Fruit fly (Drosophila melanogaster): Measurements from ENCODE around the gene fzr.

Gene fzr

DNA sequence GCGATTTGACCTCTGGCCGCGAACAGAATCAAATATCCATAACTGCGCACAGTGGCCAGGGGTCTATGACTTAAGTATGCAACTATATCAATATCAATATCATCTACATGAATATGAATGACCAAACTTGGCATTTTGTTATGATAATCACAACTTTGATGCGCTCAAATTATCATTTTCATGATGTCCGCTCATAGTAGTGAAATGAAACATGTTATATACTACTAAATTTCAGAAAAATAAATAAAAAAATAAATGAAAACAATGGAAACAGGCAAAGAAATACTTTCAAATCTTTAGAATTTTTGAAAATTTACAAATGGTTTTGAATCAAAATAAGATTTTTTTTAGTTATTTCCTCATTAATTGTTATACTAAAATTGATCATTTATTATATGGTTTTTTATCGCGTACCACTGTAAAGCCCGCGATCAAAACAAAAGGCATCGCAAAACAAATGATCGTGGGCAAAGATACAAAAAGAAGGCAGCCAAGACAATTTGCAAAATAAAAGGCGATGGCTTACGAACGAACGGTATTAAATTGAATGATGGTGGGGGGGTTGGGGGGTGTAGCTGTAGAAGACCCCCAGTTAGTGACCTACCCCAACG, 18.6 kb downstream of the fzr start:
- TF ChIP-seq pan (optimal IDR thresholded peaks at IDR 0.05): no peak
- TF ChIP-seq EcR (GFP tag; optimal IDR thresholded peaks at IDR 0.05): no peak
- TF ChIP-seq Dll (optimal IDR thresholded peaks at IDR 0.05): no peak
- no peak for TF ChIP-seq usp (GFP tag; optimal IDR thresholded peaks at IDR 0.05)
- no peak for TF ChIP-seq CG8478 (optimal IDR thresholded peaks at IDR 0.05)
- no peak for TF ChIP-seq psq (optimal IDR thresholded peaks at IDR 0.05)

DNA sequence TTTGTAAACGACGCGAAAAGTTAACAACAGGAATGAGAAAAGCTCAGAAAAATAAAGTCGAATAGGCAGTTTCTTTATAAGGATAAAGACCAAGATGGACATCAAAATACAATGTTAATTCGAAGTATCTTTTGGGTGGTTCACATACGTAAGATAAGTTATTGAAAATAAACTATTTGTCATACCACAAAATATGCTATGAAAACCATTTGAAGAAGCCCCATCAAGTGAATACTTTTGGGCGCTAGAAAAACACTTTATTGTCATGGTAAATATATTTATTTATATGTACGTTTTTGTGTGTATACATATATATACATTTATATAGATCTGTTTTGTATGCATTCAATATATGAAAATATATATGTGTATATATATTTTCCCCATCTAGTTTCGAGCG, 21.4 kb downstream of the fzr start:
- TF ChIP-seq pan (optimal IDR thresholded peaks at IDR 0.05) (no peak), usp (GFP tag; optimal IDR thresholded peaks at IDR 0.05) (no peak), psq (optimal IDR thresholded peaks at IDR 0.05) (no peak), Dll (optimal IDR thresholded peaks at IDR 0.05) (no peak), EcR (GFP tag; optimal IDR thresholded peaks at IDR 0.05) (no peak), CG8478 (optimal IDR thresholded peaks at IDR 0.05) (no peak)

DNA sequence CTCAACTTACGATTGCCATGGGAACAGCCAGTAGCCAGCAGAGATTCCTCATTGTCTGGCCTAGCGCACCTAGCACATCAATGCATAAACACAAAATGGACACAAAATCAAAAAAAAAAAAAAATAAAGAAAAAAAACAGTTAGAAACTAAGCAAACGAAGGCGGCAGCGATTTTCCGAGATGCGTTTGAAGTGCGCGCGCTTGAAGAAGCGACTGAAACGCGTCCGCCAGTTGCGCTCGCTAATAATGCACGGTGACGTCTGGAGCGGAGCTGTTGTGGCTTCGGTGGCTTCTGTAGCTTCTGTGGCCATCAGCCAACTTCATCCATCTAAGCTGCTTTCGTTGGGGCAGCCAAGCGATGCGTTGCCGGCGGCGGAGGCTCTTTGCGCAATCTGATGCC, 24.9 kb downstream of the fzr start, which contains the start of gene CG15473:
CG15473 (minus strand) TSS at position 101 of the 400 bp plus-strand sequence.
- no peak for TF ChIP-seq psq (optimal IDR thresholded peaks at IDR 0.05)
- no peak for TF ChIP-seq usp (GFP tag; optimal IDR thresholded peaks at IDR 0.05)
- no peak for TF ChIP-seq pan (optimal IDR thresholded peaks at IDR 0.05)
- no peak for TF ChIP-seq Dll (optimal IDR thresholded peaks at IDR 0.05)
- TF ChIP-seq EcR (GFP tag; optimal IDR thresholded peaks at IDR 0.05): no peak
- TF ChIP-seq CG8478 (optimal IDR thresholded peaks at IDR 0.05): no peak

DNA sequence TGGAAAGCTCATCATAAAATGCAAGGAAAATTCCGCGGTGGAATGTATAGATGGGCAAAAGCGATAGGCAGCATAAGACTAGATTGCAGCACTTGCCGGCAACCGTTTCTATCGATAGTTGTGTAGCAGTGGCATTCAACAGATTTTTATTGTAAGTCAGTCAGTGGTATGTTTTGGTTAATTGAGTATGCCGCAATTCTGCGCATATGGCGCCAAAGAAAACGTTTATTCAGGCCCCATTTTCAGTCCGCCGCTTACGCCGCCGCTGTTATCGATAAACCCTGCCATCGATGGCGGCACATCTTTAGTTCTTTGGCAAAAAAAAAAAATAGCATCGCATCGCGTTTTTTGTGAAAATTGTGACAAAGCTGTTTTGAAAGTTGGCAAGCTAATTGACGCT, 29.6 kb downstream of the fzr start, which contains the start of the genes Cbp80 and Torsin:
Cbp80 (plus strand) TSS at position 265 of the 400 bp plus-strand sequence.
Torsin (minus strand) TSS at position 282 of the 400 bp plus-strand sequence.
- TF ChIP-seq Dll (optimal IDR thresholded peaks at IDR 0.05): no peak
- no peak for TF ChIP-seq pan (optimal IDR thresholded peaks at IDR 0.05)
- TF ChIP-seq CG8478 (optimal IDR thresholded peaks at IDR 0.05): no peak
- TF ChIP-seq EcR (GFP tag; optimal IDR thresholded peaks at IDR 0.05): no peak
- TF ChIP-seq usp (GFP tag; optimal IDR thresholded peaks at IDR 0.05): no peak
- no peak for TF ChIP-seq psq (optimal IDR thresholded peaks at IDR 0.05)

DNA sequence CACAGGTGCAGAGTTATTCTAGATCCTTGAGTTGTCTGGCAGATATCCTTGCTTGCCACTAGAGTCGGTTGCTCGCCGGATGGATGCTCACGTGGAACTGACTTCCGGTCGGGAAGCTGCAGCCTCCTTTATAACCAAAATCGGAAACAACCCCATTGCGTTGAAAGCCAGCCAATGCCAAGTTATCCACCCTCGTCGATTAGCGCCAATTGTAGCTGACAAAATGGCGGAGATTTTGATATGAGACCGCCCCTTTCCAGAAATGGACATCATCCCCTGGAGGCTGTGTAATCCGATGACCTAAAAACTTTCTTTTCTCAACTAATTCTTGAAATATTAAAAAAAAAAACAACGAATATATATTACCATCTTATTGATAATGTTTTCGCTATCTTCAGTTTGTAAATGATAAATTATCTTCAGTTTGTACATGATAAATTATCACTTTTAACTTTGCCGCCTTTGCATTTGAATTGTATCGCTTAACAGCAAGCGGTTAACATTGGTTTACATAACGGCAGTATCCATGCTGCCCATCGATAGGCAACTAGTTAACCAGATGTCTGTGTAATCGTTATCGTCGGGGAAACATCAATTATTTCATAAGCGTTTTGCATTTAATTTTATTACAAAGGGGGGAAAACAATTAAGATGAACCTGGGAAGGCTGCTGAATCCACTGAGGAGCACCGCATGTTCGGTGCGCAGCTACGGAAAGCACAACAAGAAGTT, 31.9 kb downstream of the fzr start, which contains the start of the genes HLH4C and mRpL30:
HLH4C (minus strand) TSS at position 99 of the 731 bp plus-strand sequence.
mRpL30 (plus strand) TSS at position 556 of the 731 bp plus-strand sequence.
- TF ChIP-seq Dll (optimal IDR thresholded peaks at IDR 0.05) (no peak), usp (GFP tag; optimal IDR thresholded peaks at IDR 0.05) (no peak), psq (optimal IDR thresholded peaks at IDR 0.05) (no peak), EcR (GFP tag; optimal IDR thresholded peaks at IDR 0.05) (no peak), pan (optimal IDR thresholded peaks at IDR 0.05) (no peak), CG8478 (optimal IDR thresholded peaks at IDR 0.05) (no peak)

DNA sequence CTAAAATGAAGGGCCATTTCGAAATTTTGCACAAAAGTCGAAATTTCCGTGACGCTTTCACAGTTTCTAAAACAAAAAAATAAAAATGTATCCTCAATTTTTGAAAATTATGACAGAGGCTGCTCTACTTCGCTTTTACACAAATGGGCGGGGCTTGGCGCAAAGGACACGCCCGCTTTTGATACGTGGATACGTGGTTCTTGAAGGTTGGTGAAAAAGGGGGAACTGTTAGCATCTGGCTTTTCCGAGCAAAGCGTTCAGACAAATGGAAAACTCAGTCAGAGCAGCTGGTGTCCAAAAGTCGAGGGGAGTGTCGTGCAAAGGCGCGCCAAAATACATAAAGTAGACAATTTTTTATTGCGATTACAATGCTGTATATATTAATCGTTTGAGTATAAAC, 34.6 kb downstream of the fzr start, which contains the start of gene CG3062:
CG3062 (minus strand) TSS at position 101 of the 400 bp plus-strand sequence.
- TF ChIP-seq usp (GFP tag; optimal IDR thresholded peaks at IDR 0.05): no peak
- no peak for TF ChIP-seq Dll (optimal IDR thresholded peaks at IDR 0.05)
- TF ChIP-seq psq (optimal IDR thresholded peaks at IDR 0.05): no peak
- no peak for TF ChIP-seq pan (optimal IDR thresholded peaks at IDR 0.05)
- TF ChIP-seq EcR (GFP tag; optimal IDR thresholded peaks at IDR 0.05): no peak
- TF ChIP-seq CG8478 (optimal IDR thresholded peaks at IDR 0.05): no peak

DNA sequence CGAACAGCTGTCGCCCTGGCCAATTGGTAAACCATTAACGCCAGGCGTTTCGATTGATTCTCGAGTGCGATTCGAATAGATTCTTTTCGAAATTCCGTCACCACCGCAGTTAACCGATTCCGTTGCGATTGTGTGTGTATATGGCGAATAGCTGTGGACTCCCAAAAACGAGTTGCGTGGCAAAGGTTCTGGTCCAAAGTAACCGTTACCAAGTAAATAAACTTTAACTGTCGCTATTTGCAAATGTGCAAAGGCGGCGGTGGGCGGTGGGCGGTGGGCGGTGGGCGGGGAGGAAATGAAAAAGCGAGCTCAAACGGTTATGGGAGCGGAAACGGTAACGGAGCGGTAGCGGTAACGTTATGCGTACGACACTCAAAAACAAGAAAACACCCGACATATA, 35.5 kb downstream of the fzr start, which contains the start of gene CG3081:
CG3081 (minus strand) TSS at position 101 of the 400 bp plus-strand sequence.
- TF ChIP-seq CG8478 (optimal IDR thresholded peaks at IDR 0.05) (no peak), pan (optimal IDR thresholded peaks at IDR 0.05) (no peak), EcR (GFP tag; optimal IDR thresholded peaks at IDR 0.05) (no peak), Dll (optimal IDR thresholded peaks at IDR 0.05) (no peak), psq (optimal IDR thresholded peaks at IDR 0.05) (no peak), usp (GFP tag; optimal IDR thresholded peaks at IDR 0.05) (no peak)

DNA sequence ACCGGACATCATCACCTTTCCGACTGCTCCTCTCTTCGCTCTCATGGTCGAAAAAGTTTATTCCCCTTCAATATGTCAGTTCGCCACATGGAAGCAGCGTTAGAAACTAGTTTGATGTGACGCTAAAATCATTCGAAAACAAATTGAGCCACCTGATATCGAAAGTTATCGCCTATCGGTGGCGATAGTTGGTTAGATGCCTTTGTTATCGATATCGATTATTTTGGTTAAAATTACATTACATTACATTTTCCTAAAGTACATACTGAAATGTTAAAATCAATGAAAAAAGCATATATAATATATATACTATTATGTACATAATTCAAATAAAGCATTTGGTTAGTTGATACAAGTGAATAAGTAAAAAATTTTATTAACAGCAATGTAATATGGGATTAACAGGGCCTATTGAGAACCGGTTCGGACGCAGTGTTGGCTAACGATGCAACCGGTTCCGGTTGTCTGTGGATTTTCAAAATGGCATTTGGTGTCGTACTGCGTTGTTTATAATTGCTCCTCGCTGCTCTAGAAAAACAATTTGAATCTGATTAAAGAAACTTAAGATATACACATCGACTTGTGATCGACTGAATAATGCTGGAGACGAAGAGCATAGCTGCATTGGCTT, 43.4 kb downstream of the fzr start, which contains the start of the genes Alms1a and pon:
Alms1a (minus strand) TSS at position 149 of the 631 bp plus-strand sequence.
pon (plus strand) TSS at position 463 of the 631 bp plus-strand sequence.
- TF ChIP-seq EcR (GFP tag; optimal IDR thresholded peaks at IDR 0.05): no peak
- TF ChIP-seq Dll (optimal IDR thresholded peaks at IDR 0.05): no peak
- TF ChIP-seq psq (optimal IDR thresholded peaks at IDR 0.05): no peak

DNA sequence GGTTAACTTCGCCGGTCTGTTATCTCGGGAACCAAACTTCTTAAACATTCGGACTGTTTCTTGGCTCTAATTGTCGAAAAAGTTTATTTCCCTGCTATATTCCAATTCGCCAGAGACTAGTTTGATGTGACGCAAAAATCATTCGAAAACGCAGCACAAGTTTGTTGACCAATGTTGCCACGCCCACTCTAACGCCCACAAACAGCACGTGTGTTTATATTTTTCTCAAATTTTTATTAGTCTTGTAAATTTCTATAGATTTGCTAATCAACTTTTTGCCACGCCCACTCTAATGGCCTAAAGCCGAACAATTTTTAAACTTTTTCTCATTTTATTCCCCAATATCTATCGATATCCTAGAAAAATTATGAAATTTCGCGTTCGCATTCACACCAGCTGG, 48.5 kb downstream of the fzr start, which contains the start of gene Alms1b:
Alms1b (minus strand) TSS at position 101 of the 400 bp plus-strand sequence.
- TF ChIP-seq usp (GFP tag; optimal IDR thresholded peaks at IDR 0.05) (no peak), Dll (optimal IDR thresholded peaks at IDR 0.05) (no peak)

DNA sequence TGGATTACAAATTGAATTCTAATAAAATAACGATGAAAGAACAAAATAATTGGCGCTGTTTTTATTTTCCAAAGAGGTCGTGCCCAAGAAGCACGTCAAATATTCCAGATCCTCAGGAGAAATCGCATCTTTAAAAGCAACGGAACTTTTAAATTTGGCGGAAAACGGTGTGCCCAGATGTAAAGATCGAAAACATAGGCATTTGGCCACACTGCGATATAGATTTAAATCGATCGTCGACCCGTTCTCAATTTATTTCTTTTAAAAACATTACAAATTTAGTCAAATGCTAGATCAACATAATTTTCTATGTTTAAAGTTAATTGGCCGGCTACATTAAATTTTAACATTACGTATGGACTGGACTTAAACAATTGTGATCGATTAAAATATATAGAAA, 52.2 kb downstream of the fzr start:
- no peak for TF ChIP-seq usp (GFP tag; optimal IDR thresholded peaks at IDR 0.05)
- no peak for TF ChIP-seq pan (optimal IDR thresholded peaks at IDR 0.05)
- no peak for TF ChIP-seq EcR (GFP tag; optimal IDR thresholded peaks at IDR 0.05)
- no peak for TF ChIP-seq Dll (optimal IDR thresholded peaks at IDR 0.05)
- no peak for TF ChIP-seq psq (optimal IDR thresholded peaks at IDR 0.05)
- no peak for TF ChIP-seq CG8478 (optimal IDR thresholded peaks at IDR 0.05)

DNA sequence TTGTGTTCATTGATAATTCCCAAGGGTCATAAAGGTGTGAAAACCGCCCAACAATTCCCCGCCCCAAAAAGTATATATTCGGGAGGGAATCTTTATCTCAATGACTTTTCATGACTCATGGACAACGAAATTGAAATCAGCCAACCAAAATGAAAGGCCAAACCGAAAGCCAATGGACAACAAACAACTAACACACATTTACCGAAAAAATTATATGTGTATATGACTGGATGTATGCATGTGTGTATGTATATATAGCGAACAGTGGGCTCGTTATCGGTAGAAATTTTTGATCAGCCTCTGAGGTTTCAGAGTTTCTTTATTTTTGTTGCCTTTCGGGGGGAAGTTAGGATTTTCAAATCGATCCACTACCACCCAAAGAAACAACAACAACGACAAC, 60.5 kb downstream of the fzr start:
- TF ChIP-seq pan (optimal IDR thresholded peaks at IDR 0.05) (no peak), EcR (GFP tag; optimal IDR thresholded peaks at IDR 0.05) (no peak), usp (GFP tag; optimal IDR thresholded peaks at IDR 0.05) (no peak), CG8478 (optimal IDR thresholded peaks at IDR 0.05) (no peak), psq (optimal IDR thresholded peaks at IDR 0.05) (no peak), Dll (optimal IDR thresholded peaks at IDR 0.05) (no peak)
